Worm (Caenorhabditis elegans) whole organism, early embryonic: Measurements from ENCODE around the gene sipa-1.

Source experiments
- B0310.2 ChIP-seq: sonication (generic microtip); optimal IDR thresholded peaks from 2 replicates; lab custom pipeline; 2016; ENCODE audit warnings: mild to moderate bottlenecking, missing genetic modification characterization, missing compliant biosample characterization
- F13C5.2 ChIP-seq: sonication (generic microtip); optimal IDR thresholded peaks from 2 replicates; lab custom pipeline; 2017; ENCODE audit warnings: mild to moderate bottlenecking, missing genetic modification characterization, inconsistent platforms, missing compliant biosample characterization
- aly-1 ChIP-seq: sonication (generic microtip); optimal IDR thresholded peaks from 2 replicates; lab custom pipeline; 2016; ENCODE audit warnings: missing genetic modification characterization, missing compliant biosample characterization
- ama-1 ChIP-seq: fragments of 150-350 bp; optimal IDR thresholded peaks from 2 replicates; lab custom pipeline; 2014
- ceh-13 ChIP-seq: fragments of 200-800 bp; sonication (Bioruptor generic); optimal IDR thresholded peaks from 2 replicates; lab custom pipeline; 2018; ENCODE audit warnings: mild to moderate bottlenecking, missing genetic modification characterization, missing compliant biosample characterization
- ceh-36 ChIP-seq: sonication (generic microtip); optimal IDR thresholded peaks from 2 replicates; lab custom pipeline; 2016; ENCODE audit warnings: missing genetic modification characterization, inconsistent platforms, missing compliant biosample characterization
- ets-7 ChIP-seq: sonication (generic microtip); optimal IDR thresholded peaks from 2 replicates; lab custom pipeline; 2016; ENCODE audit warnings: missing genotype, missing genetic modification characterization, missing compliant biosample characterization
- flt-1 ChIP-seq: fragments of 200-800 bp; sonication (Bioruptor generic); IDR thresholded peaks from 2 replicates; pipeline ENCODE4 v1.3.6; 2022; ENCODE audit warnings: missing genetic modification characterization, missing compliant biosample characterization
- hmbx-1 ChIP-seq: sonication (generic microtip); optimal IDR thresholded peaks from 2 replicates; lab custom pipeline; 2016; ENCODE audit warnings: mild to moderate bottlenecking, missing genetic modification characterization, missing compliant biosample characterization
- hmg-4 ChIP-seq: fragments of 200-800 bp; sonication (Bioruptor generic); optimal IDR thresholded peaks from 2 replicates; lab custom pipeline; 2018; ENCODE audit warnings: mild to moderate bottlenecking, missing genetic modification characterization, missing compliant biosample characterization
- hnd-1 ChIP-seq: sonication (generic microtip); optimal IDR thresholded peaks from 2 replicates; lab custom pipeline; 2016; ENCODE audit warnings: missing genetic modification characterization, missing compliant biosample characterization
- pes-1 ChIP-seq: fragments of 200-800 bp; sonication (Bioruptor generic); IDR thresholded peaks from 2 replicates; pipeline ENCODE4 v1.3.6; 2022; ENCODE audit warnings: missing genetic modification reagents, missing genetic modification characterization, missing compliant biosample characterization
- scrt-1 ChIP-seq: fragments of 200-800 bp; sonication (Bioruptor generic); IDR thresholded peaks from 2 replicates; pipeline ENCODE4 v1.3.6; 2022; ENCODE audit warnings: missing genetic modification characterization, missing compliant biosample characterization
- sea-1 ChIP-seq: fragments of 200-800 bp; sonication (Bioruptor generic); conservative IDR thresholded peaks from 2 replicates; pipeline ENCODE4 v1.3.6; 2022; ENCODE audit warnings: missing genetic modification characterization, missing compliant biosample characterization
- tbx-11 ChIP-seq: fragments of 200-800 bp; sonication (Bioruptor generic); IDR thresholded peaks from 2 replicates; pipeline ENCODE4 v1.3.6; 2022; ENCODE audit warnings: missing genetic modification characterization, missing compliant biosample characterization
- tbx-37 ChIP-seq: fragments of 200-800 bp; sonication (Bioruptor generic); conservative IDR thresholded peaks from 2 replicates; pipeline ENCODE4 v1.3.6; 2022; ENCODE audit warnings: missing genetic modification reagents, missing genetic modification characterization, missing compliant biosample characterization
- tra-4 ChIP-seq: sonication (generic microtip); optimal IDR thresholded peaks from 2 replicates; lab custom pipeline; 2017; ENCODE audit warnings: missing genetic modification characterization, missing compliant biosample characterization

Gene sipa-1

ce11 chrV:11638634-11639117 lies 1.6 kb upstream of the sipa-1 start:
- TF ChIP-seq B0310.2 (tag; lab: Kevin White, UChicago) (no peak), ceh-36 (tag; lab: Kevin White, UChicago) (peak; percentile 15), tbx-37 (GFP tag; lab: Robert Waterston, UW) (no peak), ama-1 (lab: Kevin White, UChicago) (no peak), ceh-13 (GFP tag; lab: Kevin White, UChicago) (no peak)

ce11 chrV:11635587-11635986 lies 1.5 kb downstream of the sipa-1 start:
- no peak for TF ChIP-seq hmbx-1 (tag; lab: Kevin White, UChicago)
- TF ChIP-seq ets-7 (tag; lab: Kevin White, UChicago) = no peak
- TF ChIP-seq ceh-36 (tag; lab: Kevin White, UChicago) = no peak
- TF ChIP-seq tbx-11 (GFP tag; lab: Robert Waterston, UW) = no peak
- no peak for TF ChIP-seq sea-1 (GFP tag; lab: Robert Waterston, UW)
- TF ChIP-seq tbx-37 (GFP tag; lab: Robert Waterston, UW) = no peak

- TF ChIP-seq sea-1 (GFP tag; lab: Robert Waterston, UW) = no peak
Observed at ce11 chrV:11631128-11631527, 6.0 kb downstream of the sipa-1 start.

- TF ChIP-seq tra-4 (tag; lab: Kevin White, UChicago) = no peak
- TF ChIP-seq flt-1 (GFP tag; lab: Robert Waterston, UW) = no peak
- TF ChIP-seq ceh-13 (GFP tag; lab: Kevin White, UChicago) = no peak
- no peak for TF ChIP-seq tbx-11 (GFP tag; lab: Robert Waterston, UW)
- TF ChIP-seq ets-7 (tag; lab: Kevin White, UChicago) = no peak
- no peak for TF ChIP-seq ama-1 (lab: Kevin White, UChicago)
- TF ChIP-seq scrt-1 (GFP tag; lab: Robert Waterston, UW) = no peak
- no peak for TF ChIP-seq hnd-1
- TF ChIP-seq aly-1 = no peak
- TF ChIP-seq ceh-36 (tag; lab: Kevin White, UChicago) = no peak
- no peak for TF ChIP-seq pes-1 (GFP tag; lab: Robert Waterston, UW)
- TF ChIP-seq B0310.2 (tag; lab: Kevin White, UChicago) = no peak
- TF ChIP-seq hmg-4 = no peak
Observed at ce11 chrV:11629222-11630026, 7.7 kb downstream of the sipa-1 start, which contains the start of gene F35B12.10. F35B12.10 (minus strand) TSS chrV:11629272.

ce11 chrV:11627837-11628236 lies 9.3 kb downstream of the sipa-1 start:
- TF ChIP-seq sea-1 (GFP tag; lab: Robert Waterston, UW) (no peak), pes-1 (GFP tag; lab: Robert Waterston, UW) (no peak), tbx-11 (GFP tag; lab: Robert Waterston, UW) (no peak), ets-7 (tag; lab: Kevin White, UChicago) (no peak), hmbx-1 (tag; lab: Kevin White, UChicago) (no peak), tbx-37 (GFP tag; lab: Robert Waterston, UW) (no peak), flt-1 (GFP tag; lab: Robert Waterston, UW) (no peak), aly-1 (no peak), F13C5.2 (tag; lab: Kevin White, UChicago) (no peak), hnd-1 (no peak), ama-1 (lab: Kevin White, UChicago) (no peak), ceh-13 (GFP tag; lab: Kevin White, UChicago) (no peak), B0310.2 (tag; lab: Kevin White, UChicago) (no peak), scrt-1 (GFP tag; lab: Robert Waterston, UW) (no peak), tra-4 (tag; lab: Kevin White, UChicago) (no peak), ceh-36 (tag; lab: Kevin White, UChicago) (no peak), hmg-4 (no peak)

ce11 chrV:11624954-11625353 lies 12.1 kb downstream of the sipa-1 start:
- TF ChIP-seq hnd-1 = no peak

ce11 chrV:11621276-11621675 lies 15.8 kb downstream of the sipa-1 start:
- TF ChIP-seq tra-4 (tag; lab: Kevin White, UChicago) (no peak), hmbx-1 (tag; lab: Kevin White, UChicago) (no peak), pes-1 (GFP tag; lab: Robert Waterston, UW) (no peak), ceh-36 (tag; lab: Kevin White, UChicago) (no peak), B0310.2 (tag; lab: Kevin White, UChicago) (no peak), F13C5.2 (tag; lab: Kevin White, UChicago) (no peak), hnd-1 (no peak), sea-1 (GFP tag; lab: Robert Waterston, UW) (no peak), flt-1 (GFP tag; lab: Robert Waterston, UW) (no peak), ets-7 (tag; lab: Kevin White, UChicago) (no peak), tbx-11 (GFP tag; lab: Robert Waterston, UW) (no peak), scrt-1 (GFP tag; lab: Robert Waterston, UW) (no peak), tbx-37 (GFP tag; lab: Robert Waterston, UW) (no peak), ceh-13 (GFP tag; lab: Kevin White, UChicago) (no peak)

- no peak for TF ChIP-seq ets-7 (tag; lab: Kevin White, UChicago)
- no peak for TF ChIP-seq scrt-1 (GFP tag; lab: Robert Waterston, UW)
- TF ChIP-seq ceh-36 (tag; lab: Kevin White, UChicago) = no peak
- TF ChIP-seq hmg-4 = no peak
- no peak for TF ChIP-seq B0310.2 (tag; lab: Kevin White, UChicago)
- TF ChIP-seq F13C5.2 (tag; lab: Kevin White, UChicago) = no peak
- TF ChIP-seq tbx-11 (GFP tag; lab: Robert Waterston, UW) = no peak
- no peak for TF ChIP-seq ceh-13 (GFP tag; lab: Kevin White, UChicago)
- no peak for TF ChIP-seq tbx-37 (GFP tag; lab: Robert Waterston, UW)
- TF ChIP-seq flt-1 (GFP tag; lab: Robert Waterston, UW) = no peak
- no peak for TF ChIP-seq sea-1 (GFP tag; lab: Robert Waterston, UW)
- no peak for TF ChIP-seq aly-1
Observed at ce11 chrV:11620081-11620480, 17.0 kb downstream of the sipa-1 start.
